Worm (Caenorhabditis elegans): ENCODE measurements around the gene K02F6.6.

- no peak for TF ChIP-seq ama-1 (optimal IDR thresholded peaks at IDR 0.05)
- no peak for TF ChIP-seq elt-3 (tag; optimal IDR thresholded peaks at IDR 0.05)
- no peak for TF ChIP-seq mdl-1 (tag; optimal IDR thresholded peaks at IDR 0.05)
- no peak for TF ChIP-seq R02D3.7 (tag; optimal IDR thresholded peaks at IDR 0.05)
- no peak for TF ChIP-seq lin-39 (tag; optimal IDR thresholded peaks at IDR 0.05)
- no peak for TF ChIP-seq fkh-2 (tag; optimal IDR thresholded peaks at IDR 0.05)
- TF ChIP-seq unc-62 (GFP tag; optimal IDR thresholded peaks at IDR 0.05), result no peak
- TF ChIP-seq egl-5 (tag; optimal IDR thresholded peaks at IDR 0.05), result no peak
- no peak for TF ChIP-seq zag-1 (tag; optimal IDR thresholded peaks at IDR 0.05)
- TF ChIP-seq ceh-16 (tag; optimal IDR thresholded peaks at IDR 0.05), result no peak
- TF ChIP-seq aly-2 (tag; optimal IDR thresholded peaks at IDR 0.05), result no peak
- TF ChIP-seq nhr-76 (tag; optimal IDR thresholded peaks at IDR 0.05), result no peak
- TF ChIP-seq pha-4 (tag; optimal IDR thresholded peaks at IDR 0.05), result no peak
- no peak for TF ChIP-seq fos-1 (tag; optimal IDR thresholded peaks at IDR 0.05)
Measured at ce11 chrII:2563973-2564372, 33.4 kb downstream of the K02F6.6 start, which contains the start of gene nep-18.
